Fruit fly (Drosophila melanogaster) whole organism, adult: ENCODE data around the gene CG1791.

Experiments
- CG11617 ChIP-seq: fragments of 200-800 bp; sonication (Bioruptor generic); optimal IDR thresholded peaks from 2 replicates; lab custom pipeline; 2017; ENCODE audit warnings: mild to moderate bottlenecking, missing biosample characterization, missing genetic modification reagents, missing genetic modification characterization
- CG14711 ChIP-seq: fragments of 200-800 bp; sonication (Bioruptor generic); optimal IDR thresholded peaks from 2 replicates; lab custom pipeline; 2018; ENCODE audit warnings: missing biosample characterization, mild to moderate bottlenecking, missing genetic modification characterization, moderate library complexity
- CG1620 ChIP-seq: fragments of 200-800 bp; sonication (Bioruptor generic); optimal IDR thresholded peaks from 2 replicates; lab custom pipeline; 2016; ENCODE audit warnings: missing biosample characterization, missing genetic modification characterization
- CG5204 ChIP-seq: fragments of 200-800 bp; sonication (Bioruptor generic); optimal IDR thresholded peaks from 2 replicates; lab custom pipeline; 2016; ENCODE audit warnings: missing biosample characterization, missing genetic modification characterization
- CG7045 ChIP-seq: fragments of 200-800 bp; sonication (Bioruptor generic); optimal IDR thresholded peaks from 2 replicates; lab custom pipeline; 2017; ENCODE audit warnings: missing biosample characterization, mild to moderate bottlenecking, missing genetic modification characterization
- Clk ChIP-seq: fragments of 200-800 bp; sonication (Bioruptor generic); optimal IDR thresholded peaks from 2 replicates; lab custom pipeline; 2017; ENCODE audit warnings: missing biosample characterization, missing genetic modification characterization
- Hr96 ChIP-seq: fragments of 200-800 bp; sonication (Bioruptor generic); optimal IDR thresholded peaks from 2 replicates; lab custom pipeline; 2016; ENCODE audit warnings: missing biosample characterization, missing genetic modification characterization
- bab1 ChIP-seq: fragments of 200-800 bp; sonication (Bioruptor generic); optimal IDR thresholded peaks from 3 replicates; lab custom pipeline; 2019; ENCODE audit warnings: missing biosample characterization, mild to moderate bottlenecking, missing genetic modification characterization, moderate library complexity
- cic ChIP-seq: fragments of 200-800 bp; sonication (Bioruptor generic); optimal IDR thresholded peaks from 2 replicates; lab custom pipeline; 2017; ENCODE audit warnings: missing biosample characterization, mild to moderate bottlenecking, missing genetic modification characterization, moderate library complexity
- cnc ChIP-seq, 2 experiments: fragments of >200 bp; optimal IDR thresholded peaks; 2 replicates each; lab custom pipeline; 2017
- ovo ChIP-seq: fragments of 200-800 bp; sonication (Bioruptor generic); optimal IDR thresholded peaks from 2 replicates; lab custom pipeline; 2016; ENCODE audit warnings: missing biosample characterization, missing genetic modification characterization
- tj ChIP-seq: fragments of 200-800 bp; sonication (Bioruptor generic); optimal IDR thresholded peaks from 3 replicates; lab custom pipeline; 2017; ENCODE audit warnings: missing biosample characterization, mild to moderate bottlenecking, missing genetic modification characterization, moderate library complexity

Gene CG1791

dm6 chrX:9932296-9932892 lies 32.3 kb downstream of the CG1791 start:
- no peak for TF ChIP-seq CG11617 (GFP tag; lab: Kevin White, UChicago)
- no peak for TF ChIP-seq CG7045 (GFP tag; lab: Kevin White, UChicago)
- TF ChIP-seq CG1620 (GFP tag; lab: Kevin White, UChicago): no peak
- no peak for TF ChIP-seq CG14711 (tag; lab: Kevin White, UChicago)
- TF ChIP-seq CG5204 (GFP tag; lab: Kevin White, UChicago): no peak
- TF ChIP-seq ovo (GFP tag; lab: Kevin White, UChicago): no peak
- no peak for TF ChIP-seq cic
- TF ChIP-seq Hr96 (GFP tag; lab: Kevin White, UChicago): no peak
- TF ChIP-seq tj (GFP tag; lab: Kevin White, UChicago): no peak
- no peak for TF ChIP-seq Clk (GFP tag; lab: Kevin White, UChicago)
- no peak for TF ChIP-seq cnc (optimal IDR thresholded peaks at IDR 0.05; lab: Kevin White, UChicago)

dm6 chrX:9930882-9931281 lies 33.8 kb downstream of the CG1791 start, which contains the start of gene Idgf4:
Gene Idgf4, minus strand, starts transcription at chrX:9930948.
- TF ChIP-seq CG5204 (GFP tag; lab: Kevin White, UChicago) (no peak), Clk (GFP tag; lab: Kevin White, UChicago) (no peak), bab1 (no peak), ovo (GFP tag; lab: Kevin White, UChicago) (peak; percentile 8)
